Fruit fly (Drosophila melanogaster) whole organism, embryonic: ENCODE data around the gene CG3097.

Experiments used
- Bdp1 ChIP-seq: fragments of 200-800 bp; sonication (Bioruptor generic); optimal IDR thresholded peaks from 3 replicates; lab custom pipeline; 2016; ENCODE audit warnings: missing biosample characterization, missing genetic modification characterization
- CG10267 ChIP-seq: fragments of 200-800 bp; sonication (Bioruptor generic); optimal IDR thresholded peaks from 2 replicates; lab custom pipeline; 2018; ENCODE audit warnings: missing biosample characterization, mild to moderate bottlenecking, missing genetic modification characterization, moderate library complexity
- CG12659 ChIP-seq: fragments of 200-800 bp; sonication (Bioruptor generic); optimal IDR thresholded peaks from 3 replicates; lab custom pipeline; 2017; ENCODE audit warnings: mild to moderate bottlenecking, missing biosample characterization, missing genetic modification reagents, missing genetic modification characterization
- CG14014 ChIP-seq: fragments of 200-800 bp; sonication (Bioruptor generic); IDR thresholded peaks from 2 replicates; pipeline ENCODE4 v1.3.6; 2022; ENCODE audit warnings: missing biosample characterization, missing genetic modification characterization
- CG14710 ChIP-seq: fragments of 200-800 bp; sonication (Bioruptor generic); optimal IDR thresholded peaks from 3 replicates; lab custom pipeline; 2019; ENCODE audit warnings: missing biosample characterization, mild to moderate bottlenecking, missing genetic modification characterization, moderate library complexity
- CG14860 ChIP-seq: fragments of 200-800 bp; sonication (Bioruptor generic); IDR thresholded peaks from 3 replicates; pipeline ENCODE4 v1.3.6; 2022; ENCODE audit warnings: missing biosample characterization, missing genetic modification characterization; ENCODE audit not compliant: partially characterized antibody
- CG15514 ChIP-seq: fragments of 200-800 bp; sonication (Bioruptor generic); optimal IDR thresholded peaks from 3 replicates; lab custom pipeline; 2017; ENCODE audit warnings: missing biosample characterization, missing genetic modification characterization, mild to moderate bottlenecking, moderate library complexity, missing genetic modification reagents
- CG15601 ChIP-seq: fragments of 200-800 bp; sonication (Bioruptor generic); optimal IDR thresholded peaks from 3 replicates; lab custom pipeline; 2019; ENCODE audit warnings: missing biosample characterization, mild to moderate bottlenecking, missing genetic modification characterization, moderate library complexity
- CG1647 ChIP-seq: fragments of 200-800 bp; sonication (Bioruptor generic); optimal IDR thresholded peaks from 3 replicates; lab custom pipeline; 2016; ENCODE audit warnings: missing biosample characterization, missing genetic modification characterization
- CG17186 ChIP-seq: fragments of 200-800 bp; sonication (Bioruptor generic); optimal IDR thresholded peaks from 3 replicates; lab custom pipeline; 2017; ENCODE audit warnings: missing biosample characterization, missing genetic modification reagents, missing genetic modification characterization
- CG17328 ChIP-seq: fragments of 200-800 bp; sonication (Bioruptor generic); IDR thresholded peaks from 2 replicates; pipeline ENCODE4 v1.3.6; 2022; ENCODE audit warnings: missing biosample characterization, missing genetic modification characterization
- CG1832 ChIP-seq: fragments of 200-800 bp; sonication (Bioruptor generic); optimal IDR thresholded peaks from 2 replicates; lab custom pipeline; 2017; ENCODE audit warnings: missing biosample characterization, mild to moderate bottlenecking, missing genetic modification characterization, inconsistent platforms
- CG30431 ChIP-seq: fragments of 200-800 bp; sonication (Bioruptor generic); optimal IDR thresholded peaks from 2 replicates; lab custom pipeline; 2017; ENCODE audit warnings: missing biosample characterization, missing genetic modification characterization
- CG32772 ChIP-seq: fragments of 200-800 bp; sonication (Bioruptor generic); IDR thresholded peaks from 2 replicates; pipeline ENCODE4 v1.3.6; 2022; ENCODE audit warnings: missing biosample characterization, missing genetic modification characterization
- CG34376 ChIP-seq: fragments of 200-800 bp; sonication (Bioruptor generic); optimal IDR thresholded peaks from 2 replicates; lab custom pipeline; 2018; ENCODE audit warnings: missing biosample characterization, mild to moderate bottlenecking, missing genetic modification characterization
- CG4730 ChIP-seq: fragments of 200-800 bp; sonication (Bioruptor generic); IDR thresholded peaks from 2 replicates; pipeline ENCODE4 v1.3.6; 2022; ENCODE audit warnings: missing biosample characterization, missing genetic modification characterization
- CG6254 ChIP-seq: fragments of 200-800 bp; sonication (Bioruptor generic); optimal IDR thresholded peaks from 3 replicates; lab custom pipeline; 2017; ENCODE audit warnings: mild to moderate bottlenecking, missing biosample characterization, missing genetic modification reagents, missing genetic modification characterization
- CG7963 ChIP-seq: fragments of 200-800 bp; sonication (Bioruptor generic); IDR thresholded peaks from 3 replicates; pipeline ENCODE4 v1.3.6; 2022; ENCODE audit warnings: missing biosample characterization, missing genetic modification characterization; ENCODE audit not compliant: partially characterized antibody
- CG9932 ChIP-seq: fragments of 200-800 bp; sonication (Bioruptor generic); IDR thresholded peaks from 2 replicates; pipeline ENCODE4 v1.3.6; 2022; ENCODE audit warnings: missing biosample characterization, missing genetic modification characterization
- Camta ChIP-seq: fragments of 200-800 bp; sonication (Bioruptor generic); optimal IDR thresholded peaks from 2 replicates; lab custom pipeline; 2016; ENCODE audit warnings: missing biosample characterization, missing genetic modification characterization
- D19B ChIP-seq: fragments of 200-800 bp; sonication (Bioruptor generic); optimal IDR thresholded peaks from 2 replicates; lab custom pipeline; 2017; ENCODE audit warnings: missing biosample characterization, mild to moderate bottlenecking, missing genetic modification characterization
- Doc3 ChIP-seq: fragments of 200-800 bp; sonication (Bioruptor generic); IDR thresholded peaks from 3 replicates; pipeline ENCODE4 v1.3.6; 2022; ENCODE audit warnings: missing biosample characterization, missing genetic modification characterization; ENCODE audit not compliant: partially characterized antibody
- Dref ChIP-seq: fragments of 200-800 bp; sonication (Bioruptor generic); IDR thresholded peaks from 2 replicates; pipeline ENCODE4 v1.3.6; 2022; ENCODE audit warnings: missing biosample characterization, missing genetic modification characterization
- Hmx ChIP-seq: fragments of 200-800 bp; sonication (Bioruptor generic); optimal IDR thresholded peaks from 2 replicates; lab custom pipeline; 2016; ENCODE audit warnings: missing biosample characterization, missing genetic modification characterization
- Mes4 ChIP-seq: fragments of 200-800 bp; sonication (Bioruptor generic); optimal IDR thresholded peaks from 2 replicates; lab custom pipeline; 2016; ENCODE audit warnings: missing biosample characterization, missing genetic modification characterization
- Myb ChIP-seq: fragments of 200-800 bp; sonication (Bioruptor generic); optimal IDR thresholded peaks from 2 replicates; lab custom pipeline; 2016; ENCODE audit warnings: missing biosample characterization, missing genetic modification characterization
- NFAT ChIP-seq: fragments of 200-800 bp; sonication (Bioruptor generic); IDR thresholded peaks from 2 replicates; pipeline ENCODE4 v1.3.6; 2022; ENCODE audit warnings: missing biosample characterization, missing genetic modification characterization
- Neu2 ChIP-seq: fragments of 200-800 bp; sonication (Bioruptor generic); optimal IDR thresholded peaks from 3 replicates; lab custom pipeline; 2016; ENCODE audit warnings: missing biosample characterization, missing genetic modification characterization, borderline replicate concordance
- ac ChIP-seq: fragments of 200-800 bp; sonication (Bioruptor generic); optimal IDR thresholded peaks from 3 replicates; lab custom pipeline; 2017; ENCODE audit warnings: missing biosample characterization, mild to moderate bottlenecking, missing genetic modification characterization
- ato ChIP-seq: fragments of 200-800 bp; sonication (Bioruptor generic); IDR thresholded peaks from 2 replicates; pipeline ENCODE4 v1.3.6; 2022; ENCODE audit warnings: missing biosample characterization, missing genetic modification characterization; ENCODE audit not compliant: partially characterized antibody
- cas ChIP-seq: fragments of 200-800 bp; sonication (Bioruptor generic); IDR thresholded peaks from 2 replicates; pipeline ENCODE4 v1.3.6; 2022; ENCODE audit warnings: missing biosample characterization, missing genetic modification characterization
- dan ChIP-seq: fragments of 200-800 bp; sonication (Bioruptor generic); IDR thresholded peaks from 2 replicates; pipeline ENCODE4 v1.3.6; 2022; ENCODE audit warnings: missing biosample characterization, missing genetic modification characterization
- fd96Cb ChIP-seq: fragments of 200-800 bp; sonication (Bioruptor generic); optimal IDR thresholded peaks from 2 replicates; lab custom pipeline; 2018; ENCODE audit warnings: missing biosample characterization, mild to moderate bottlenecking, missing genetic modification characterization, moderate library complexity
- fu2 ChIP-seq: fragments of 200-800 bp; sonication (Bioruptor generic); optimal IDR thresholded peaks from 2 replicates; lab custom pipeline; 2016; ENCODE audit warnings: missing biosample characterization, missing genetic modification characterization
- gce ChIP-seq: fragments of 200-800 bp; sonication (Bioruptor generic); IDR thresholded peaks from 3 replicates; pipeline ENCODE4 v1.3.6; 2022; ENCODE audit warnings: missing biosample characterization, missing genetic modification characterization
- gcm ChIP-seq: fragments of 200-800 bp; sonication (Bioruptor generic); optimal IDR thresholded peaks from 2 replicates; lab custom pipeline; 2019; ENCODE audit warnings: missing biosample characterization, mild to moderate bottlenecking, missing genetic modification characterization, moderate library complexity
- gro ChIP-seq: fragments of 200-800 bp; sonication (Bioruptor generic); optimal IDR thresholded peaks from 2 replicates; lab custom pipeline; 2016; ENCODE audit warnings: missing biosample characterization, missing genetic modification characterization
- hb ChIP-seq: fragments of 200-800 bp; sonication (Bioruptor generic); IDR thresholded peaks from 3 replicates; pipeline ENCODE4 v1.3.6; 2022; ENCODE audit warnings: missing biosample characterization, missing genetic modification characterization; ENCODE audit not compliant: partially characterized antibody
- hkb ChIP-seq, 2 experiments: fragments of 200-800 bp in 1 of 2; fragments of >200 bp in 1 of 2; sonication (Bioruptor generic) in 1 of 2; IDR thresholded peaks in 1 of 2; optimal IDR thresholded peaks in 1 of 2; 2 replicates each; pipeline versions ENCODE4 v1.3.6 to Lab custom; 2017 to 2022; ENCODE audit warnings: missing biosample characterization in 1 of 2, missing genetic modification characterization in 1 of 2
- lab ChIP-seq: fragments of 200-800 bp; sonication (Bioruptor generic); optimal IDR thresholded peaks from 3 replicates; lab custom pipeline; 2017; ENCODE audit warnings: missing biosample characterization, missing genetic modification characterization, mild to moderate bottlenecking, moderate library complexity, missing genetic modification reagents
- maf-S ChIP-seq: fragments of 200-800 bp; sonication (Bioruptor generic); optimal IDR thresholded peaks from 2 replicates; lab custom pipeline; 2016; ENCODE audit warnings: missing biosample characterization, missing genetic modification characterization
- p53 ChIP-seq: fragments of 200-800 bp; sonication (Bioruptor generic); optimal IDR thresholded peaks from 2 replicates; lab custom pipeline; 2016; ENCODE audit warnings: missing biosample characterization, missing genetic modification characterization
- pita ChIP-seq: fragments of 200-800 bp; sonication (Bioruptor generic); optimal IDR thresholded peaks from 2 replicates; lab custom pipeline; 2017; ENCODE audit warnings: missing biosample characterization, mild to moderate bottlenecking, missing genetic modification characterization
- sc ChIP-seq, 3 experiments: fragments of >200 bp in 2 of 3; fragments of 200-800 bp in 1 of 3; sonication (Bioruptor generic) in 1 of 3; optimal IDR thresholded peaks; 2 replicates in 2 of 3; 3 replicates in 1 of 3; lab custom pipeline; 2017; ENCODE audit warnings: mild to moderate bottlenecking in 1 of 3, missing biosample characterization in 1 of 3, missing genetic modification characterization in 1 of 3, missing genetic modification reagents in 1 of 3
- sens ChIP-seq: fragments of 200-800 bp; sonication (Bioruptor generic); peaks from one replicate; lab custom pipeline; 2016; ENCODE audit warnings: missing biosample characterization, missing genetic modification characterization
- sim ChIP-seq: fragments of 200-800 bp; sonication (Bioruptor generic); IDR thresholded peaks from 2 replicates; pipeline ENCODE4 v1.3.6; 2022; ENCODE audit warnings: missing biosample characterization, missing genetic modification characterization
- unc-4 ChIP-seq: fragments of 200-800 bp; sonication (Bioruptor generic); IDR thresholded peaks from 2 replicates; pipeline ENCODE4 v1.3.6; 2022; ENCODE audit warnings: missing biosample characterization, missing genetic modification characterization; ENCODE audit not compliant: partially characterized antibody
- zfh2 ChIP-seq: fragments of 200-800 bp; sonication (Bioruptor generic); optimal IDR thresholded peaks from 2 replicates; lab custom pipeline; 2016; ENCODE audit warnings: missing biosample characterization, missing genetic modification characterization

Gene CG3097

dm6 chrX:5744992-5745732, 25.4 kb downstream of the CG3097 start (continued):
- TF ChIP-seq Bdp1 (GFP tag; lab: Kevin White, UChicago) (no peak), pita (no peak), hkb (optimal IDR thresholded peaks at IDR 0.05; lab: Kevin White, UChicago) (no peak), hkb (GFP tag; IDR thresholded peaks at IDR 0.05; lab: Robert Waterston, UW) (no peak), CG9932 (GFP tag; lab: Robert Waterston, UW) (peak; percentile 62), gro (GFP tag; lab: Kevin White, UChicago) (no peak), hb (no peak), Dref (GFP tag; lab: Robert Waterston, UW) (peak; percentile 35), fu2 (GFP tag; lab: Kevin White, UChicago) (no peak), CG7963 (GFP tag; lab: Robert Waterston, UW) (peak; percentile 27; the same call in 1 of the 3 replicates), CG4730 (no peak), CG14014 (GFP tag; lab: Robert Waterston, UW) (0 out of 2 replicates have a peak, but pooled peaks have one; percentile 7), Doc3 (peak; percentile 79), Camta (GFP tag; lab: Kevin White, UChicago) (no peak), Hmx (GFP tag; lab: Kevin White, UChicago) (no peak), dan (GFP tag; lab: Robert Waterston, UW) (no peak), sim (GFP tag; lab: Robert Waterston, UW) (no peak), ato (no peak), CG17328 (GFP tag; lab: Robert Waterston, UW) (0 out of 2 replicates have a peak, but pooled peaks have one; percentile 19), CG1647 (no peak), CG6254 (GFP tag; lab: Kevin White, UChicago) (no peak), sc (optimal IDR thresholded peaks at IDR 0.05; lab: Kevin White, UChicago) (no peak), sc (GFP tag; optimal IDR thresholded peaks at IDR 0.05; lab: Kevin White, UChicago) (no peak), CG1832 (peak; percentile 79), unc-4 (GFP tag; lab: Robert Waterston, UW) (peak; percentile 70), NFAT (GFP tag; lab: Robert Waterston, UW) (peak; percentile 55; the same call in 1 of the 2 replicates), CG12659 (GFP tag; lab: Kevin White, UChicago) (no peak), CG32772 (GFP tag; lab: Robert Waterston, UW) (no peak), CG34376 (no peak), CG17186 (GFP tag; lab: Kevin White, UChicago) (no peak), gce (GFP tag; lab: Robert Waterston, UW) (no peak), CG15514 (GFP tag; lab: Kevin White, UChicago) (peak; percentile 11), fd96Cb (tag; lab: Kevin White, UChicago) (no peak), maf-S (GFP tag; lab: Kevin White, UChicago) (peak; percentile 53), cas (no peak), p53 (GFP tag; lab: Kevin White, UChicago) (no peak), CG10267 (tag; lab: Kevin White, UChicago) (peak; percentile 8), gcm (no peak), D19B (GFP tag; lab: Kevin White, UChicago) (no peak), CG14860 (peak; percentile 62; the same call in 1 of the 3 replicates), ac (no peak), Myb (peak; percentile 5), CG15601 (no peak), CG30431 (no peak), zfh2 (GFP tag; lab: Kevin White, UChicago) (peak; percentile 23), lab (GFP tag; lab: Kevin White, UChicago) (peak; percentile 21), Neu2 (GFP tag; lab: Kevin White, UChicago) (no peak), Mes4 (GFP tag; lab: Kevin White, UChicago) (no peak), sens (GFP tag; lab: Kevin White, UChicago) (peak; percentile 84), CG14710 (peak; percentile 2)
